Fruit fly (Drosophila melanogaster) whole organism, wandering third instar larva: ENCODE measurements around the gene CG5446.

ENCODE experiments used
- Abd-B ChIP-seq: fragments of >200 bp; optimal IDR thresholded peaks from 2 replicates; lab custom pipeline; 2017; ENCODE audit warnings: missing biosample characterization, missing genetic modification characterization
- CG32264 ChIP-seq: fragments of 200-800 bp; sonication (Bioruptor generic); optimal IDR thresholded peaks from 2 replicates; lab custom pipeline; 2016; ENCODE audit warnings: missing biosample characterization, missing genetic modification characterization
- CG9705 ChIP-seq: fragments of 200-800 bp; sonication (Bioruptor generic); optimal IDR thresholded peaks from 2 replicates; lab custom pipeline; 2018; ENCODE audit warnings: missing biosample characterization, mild to moderate bottlenecking, missing genetic modification characterization
- CrebA ChIP-seq: fragments of 200-800 bp; sonication (Bioruptor generic); optimal IDR thresholded peaks from 2 replicates; lab custom pipeline; 2016; ENCODE audit warnings: missing biosample characterization, mild to moderate bottlenecking, missing genetic modification characterization, borderline replicate concordance
- Dfd ChIP-seq: fragments of >200 bp; optimal IDR thresholded peaks from 2 replicates; lab custom pipeline; 2017; ENCODE audit warnings: missing biosample characterization, missing genetic modification characterization
- Dif ChIP-seq: fragments of 200-275, 200-300 bp; sonication (Bioruptor generic); optimal IDR thresholded peaks from 2 replicates; lab custom pipeline; 2018; ENCODE audit warnings: missing biosample characterization, missing genetic modification characterization; ENCODE audit not compliant: partially characterized antibody
- GATAd ChIP-seq: sonication (Bioruptor generic); optimal IDR thresholded peaks from 2 replicates; lab custom pipeline; 2016; ENCODE audit warnings: missing biosample characterization, missing genetic modification characterization
- HLH106 ChIP-seq: fragments of 200-800 bp; optimal IDR thresholded peaks from 3 replicates; lab custom pipeline; 2019; ENCODE audit warnings: missing biosample characterization, mild to moderate bottlenecking, missing genetic modification characterization, moderate library complexity
- Hnf4 ChIP-seq: fragments of 200-800 bp; sonication (Bioruptor generic); optimal IDR thresholded peaks from 2 replicates; lab custom pipeline; 2016; ENCODE audit warnings: missing biosample characterization, mild to moderate bottlenecking, missing genetic modification characterization
- Hr78 ChIP-seq: fragments of >200 bp; optimal IDR thresholded peaks from 2 replicates; lab custom pipeline; 2017; ENCODE audit warnings: missing biosample characterization, missing genetic modification characterization
- Hr83 ChIP-seq: fragments of 200-300 bp; sonication (Bioruptor generic); optimal IDR thresholded peaks from 2 replicates; lab custom pipeline; 2016; ENCODE audit warnings: missing biosample characterization, mild to moderate bottlenecking, missing genetic modification characterization, moderate library complexity; ENCODE audit not compliant: poor library complexity, severe bottlenecking
- Mio ChIP-seq: sonication (Bioruptor generic); optimal IDR thresholded peaks from 2 replicates; lab custom pipeline; 2016; ENCODE audit warnings: missing biosample characterization, missing genetic modification characterization
- Myc ChIP-seq: fragments of >200 bp; optimal IDR thresholded peaks from 2 replicates; lab custom pipeline; 2017
- N ChIP-seq: fragments of >200 bp; optimal IDR thresholded peaks from 2 replicates; lab custom pipeline; 2018; ENCODE audit warnings: missing biosample characterization, missing external identifiers, missing genetic modification characterization
- OdsH ChIP-seq: fragments of 200-800 bp; sonication (Bioruptor generic); optimal IDR thresholded peaks from 2 replicates; lab custom pipeline; 2016; ENCODE audit warnings: missing biosample characterization, mild to moderate bottlenecking, missing genetic modification characterization
- Rel ChIP-seq, 2 experiments: fragments of 200-800 bp; sonication (Bioruptor generic) in 1 of 2; optimal IDR thresholded peaks; 2 replicates in 1 of 2; 3 replicates in 1 of 2; lab custom pipeline; 2016 to 2019; ENCODE audit warnings: mild to moderate bottlenecking in 2 of 2, missing biosample characterization in 2 of 2, missing genetic modification characterization in 2 of 2, moderate library complexity in 1 of 2
- Sp1 ChIP-seq: fragments of 200-800 bp; sonication (Bioruptor generic); optimal IDR thresholded peaks from 3 replicates; lab custom pipeline; 2019; ENCODE audit warnings: missing biosample characterization, mild to moderate bottlenecking, missing genetic modification characterization, moderate library complexity
- Vsx2 ChIP-seq: fragments of 200-300, 225-300 bp; sonication (Bioruptor generic); optimal IDR thresholded peaks from 2 replicates; lab custom pipeline; 2018; ENCODE audit warnings: missing biosample characterization, missing genetic modification characterization; ENCODE audit not compliant: partially characterized antibody
- br ChIP-seq: fragments of 200-800 bp; sonication (Bioruptor generic); optimal IDR thresholded peaks from 2 replicates; lab custom pipeline; 2016; ENCODE audit warnings: missing biosample characterization, missing genetic modification characterization
- brk ChIP-seq: fragments of 200-800 bp; sonication (Bioruptor generic); optimal IDR thresholded peaks from 2 replicates; lab custom pipeline; 2016; ENCODE audit warnings: missing biosample characterization, mild to moderate bottlenecking, missing genetic modification characterization
- dl ChIP-seq, 2 experiments: fragments of 175-275, 200-275 bp in 1 of 2; fragments of 200-275 bp in 1 of 2; sonication (Bioruptor generic); optimal IDR thresholded peaks; lab custom pipeline; 2018; ENCODE audit warnings: mild to moderate bottlenecking in 2 of 2, missing biosample characterization in 2 of 2, missing genetic modification characterization in 2 of 2, moderate library complexity in 2 of 2; ENCODE audit not compliant: partially characterized antibody in 2 of 2, insufficient read depth in 1 of 2
- dmrt93B ChIP-seq: fragments of 200-800 bp; sonication (Bioruptor generic); optimal IDR thresholded peaks from 2 replicates; lab custom pipeline; 2018; ENCODE audit warnings: missing biosample characterization, mild to moderate bottlenecking, missing genetic modification characterization
- dsf ChIP-seq: sonication (Bioruptor generic); optimal IDR thresholded peaks from 2 replicates; lab custom pipeline; 2016; ENCODE audit warnings: missing biosample characterization, missing genetic modification characterization, borderline replicate concordance
- ey ChIP-seq: fragments of 200-800 bp; sonication (Bioruptor generic); optimal IDR thresholded peaks from 2 replicates; lab custom pipeline; 2016; ENCODE audit warnings: missing biosample characterization, missing genetic modification characterization
- foxo ChIP-seq, 2 experiments: fragments of 200-800 bp; sonication (Bioruptor generic); optimal IDR thresholded peaks; 2 replicates in 1 of 2; 3 replicates in 1 of 2; lab custom pipeline; 2016 to 2017; ENCODE audit warnings: missing biosample characterization in 2 of 2, missing genetic modification characterization in 2 of 2
- fru ChIP-seq: fragments of 200-800 bp; sonication (Bioruptor generic); optimal IDR thresholded peaks from 3 replicates; lab custom pipeline; 2016; ENCODE audit warnings: missing biosample characterization, mild to moderate bottlenecking, missing genetic modification characterization
- h ChIP-seq: fragments of 200-800 bp; sonication (Bioruptor generic); optimal IDR thresholded peaks from 3 replicates; lab custom pipeline; 2016; ENCODE audit warnings: missing biosample characterization, mild to moderate bottlenecking, missing genetic modification characterization
- jim ChIP-seq: fragments of 175-275, 200-325 bp; sonication (Bioruptor generic); optimal IDR thresholded peaks from 2 replicates; lab custom pipeline; 2016; ENCODE audit warnings: missing biosample characterization, mild to moderate bottlenecking, missing genetic modification characterization
- lola ChIP-seq: fragments of >200 bp; optimal IDR thresholded peaks from 2 replicates; lab custom pipeline; 2017; ENCODE audit warnings: missing biosample characterization, missing genetic modification characterization
- pan ChIP-seq: fragments of >200 bp; optimal IDR thresholded peaks from 2 replicates; lab custom pipeline; 2017
- psq ChIP-seq: fragments of 200-800 bp; sonication (Bioruptor generic); optimal IDR thresholded peaks from 3 replicates; lab custom pipeline; 2017; ENCODE audit warnings: missing biosample characterization, mild to moderate bottlenecking, missing genetic modification characterization, moderate library complexity
- rgr ChIP-seq: fragments of 200-800 bp; sonication (Bioruptor generic); optimal IDR thresholded peaks from 3 replicates; lab custom pipeline; 2016; ENCODE audit warnings: missing biosample characterization, mild to moderate bottlenecking, missing genetic modification characterization
- sage ChIP-seq: fragments of 200-800 bp; sonication (Bioruptor generic); optimal IDR thresholded peaks from 2 replicates; lab custom pipeline; 2016; ENCODE audit warnings: missing biosample characterization, mild to moderate bottlenecking, missing genetic modification characterization
- sv ChIP-seq: fragments of 200-800 bp; sonication (Bioruptor generic); optimal IDR thresholded peaks from 3 replicates; lab custom pipeline; 2016; ENCODE audit warnings: missing biosample characterization, missing genetic modification characterization
- tai ChIP-seq: sonication (Bioruptor generic); optimal IDR thresholded peaks from 2 replicates; lab custom pipeline; 2016; ENCODE audit warnings: missing biosample characterization, missing genetic modification characterization
- usp ChIP-seq: fragments of >200 bp; optimal IDR thresholded peaks from 2 replicates; lab custom pipeline; 2017; ENCODE audit warnings: missing biosample characterization, missing genetic modification characterization
- woc ChIP-seq: sonication (Bioruptor generic); optimal IDR thresholded peaks from 2 replicates; lab custom pipeline; 2016; ENCODE audit warnings: missing biosample characterization, mild to moderate bottlenecking, missing genetic modification characterization

CG5446 gene

DNA sequence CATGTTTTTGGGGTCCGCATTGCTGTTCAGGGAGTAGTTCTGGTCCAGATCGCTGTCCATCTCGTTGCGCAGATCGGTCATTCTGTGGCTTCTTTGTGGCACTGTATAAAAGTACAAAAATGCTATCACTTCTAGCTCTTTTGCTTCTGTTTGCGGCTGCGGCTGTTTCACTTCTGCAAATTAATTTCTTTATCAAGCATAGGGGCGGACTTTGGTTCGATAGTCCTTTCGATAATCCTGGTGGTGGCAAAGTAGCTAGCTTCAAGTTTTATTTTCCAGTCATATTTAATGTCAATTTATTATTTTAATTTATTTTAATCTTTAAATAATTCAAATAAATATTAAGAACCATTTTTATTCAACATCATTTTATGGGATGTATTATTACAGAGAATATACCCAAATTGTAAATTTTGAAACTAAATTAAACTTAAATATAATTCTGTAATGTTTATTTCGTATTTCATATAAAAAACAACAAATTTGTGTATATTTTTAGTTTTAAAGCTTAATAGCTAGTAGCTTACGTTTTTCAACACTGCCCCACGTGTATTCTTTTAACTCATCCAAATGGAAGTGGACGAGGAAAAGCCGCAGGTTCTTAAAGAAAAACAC lies at the start of gene CG5446, which contains the start of gene Trm1:
TSS of gene CG5446 (minus strand) at position 223 of the 615 bp plus-strand sequence.
TSS of gene Trm1 (plus strand) at position 542 of the 615 bp plus-strand sequence.
- TF ChIP-seq Sp1 (peak; percentile 82), Hr78 (GFP tag; lab: Kevin White, UChicago) (no peak), foxo (GFP tag; optimal IDR thresholded peaks at IDR 0.05; lab: Kevin White, UChicago) (peak in 1 of 2 experiments; percentile 81), woc (GFP tag; lab: Kevin White, UChicago) (peak; percentile 22), CrebA (GFP tag; lab: Kevin White, UChicago) (no peak), lola (GFP tag; lab: Kevin White, UChicago) (no peak), OdsH (GFP tag; lab: Kevin White, UChicago) (peak; percentile 53), HLH106 (tag; lab: Kevin White, UChicago) (peak; percentile 75), dmrt93B (peak; percentile 11), rgr (GFP tag; lab: Kevin White, UChicago) (peak; percentile 65), Hr83 (GFP tag; lab: Kevin White, UChicago) (peak; percentile 10), br (GFP tag; lab: Kevin White, UChicago) (peak; percentile 45), dsf (GFP tag; lab: Kevin White, UChicago) (peak; percentile 26), Rel (GFP tag; optimal IDR thresholded peaks at IDR 0.05; lab: Kevin White, UChicago) (no peak), Rel (tag; optimal IDR thresholded peaks at IDR 0.05; lab: Kevin White, UChicago) (peak; percentile 83), psq (peak; percentile 77), Myc (lab: Kevin White, UChicago) (peak; percentile 68), GATAd (GFP tag; lab: Kevin White, UChicago) (no peak), pan (lab: Kevin White, UChicago) (no peak), Hnf4 (peak; percentile 51), ey (GFP tag; lab: Kevin White, UChicago) (peak; percentile 11), Dfd (GFP tag; lab: Kevin White, UChicago) (no peak), h (peak; percentile 52), brk (GFP tag; lab: Kevin White, UChicago) (no peak), tai (GFP tag; lab: Kevin White, UChicago) (no peak), dl (GFP tag; optimal IDR thresholded peaks at IDR 0.05; lab: Kevin White, UChicago; ENCODE audit: insufficient read depth in 1 of 2, partially characterized antibody in 2 of 2) (no peak), fru (GFP tag; lab: Kevin White, UChicago) (peak; percentile 66), Dif (GFP tag; lab: Kevin White, UChicago) (peak; percentile 38), usp (GFP tag; lab: Kevin White, UChicago) (no peak), sv (GFP tag; lab: Kevin White, UChicago) (peak; percentile 24)

DNA sequence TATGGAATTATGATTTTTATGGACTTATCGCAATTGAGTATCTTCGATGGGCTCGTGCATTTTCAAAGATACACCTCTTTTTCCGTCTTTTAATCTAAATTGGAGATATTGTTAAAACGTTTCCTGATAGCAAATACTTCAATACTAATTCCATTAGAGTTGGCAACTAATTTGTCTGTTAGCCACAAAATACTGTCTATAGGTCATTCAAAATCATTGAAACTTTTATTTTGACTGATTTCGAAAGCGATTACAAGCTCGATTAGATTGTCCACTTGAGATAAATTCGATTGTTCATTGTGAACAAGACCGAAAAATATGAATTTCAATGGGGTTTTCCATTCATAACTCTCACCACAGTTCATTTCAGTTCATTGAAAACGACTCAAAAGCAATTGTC lies 48.6 kb upstream of the CG5446 start:
- TF ChIP-seq foxo (GFP tag; optimal IDR thresholded peaks at IDR 0.05; lab: Kevin White, UChicago) (no peak), CG9705 (GFP tag; lab: Kevin White, UChicago) (no peak), Dif (GFP tag; lab: Kevin White, UChicago) (no peak), usp (GFP tag; lab: Kevin White, UChicago) (no peak), pan (lab: Kevin White, UChicago) (no peak), tai (GFP tag; lab: Kevin White, UChicago) (peak; percentile 52), Rel (GFP tag; optimal IDR thresholded peaks at IDR 0.05; lab: Kevin White, UChicago) (no peak), Rel (tag; optimal IDR thresholded peaks at IDR 0.05; lab: Kevin White, UChicago) (peak; percentile 34), woc (GFP tag; lab: Kevin White, UChicago) (no peak)

DNA sequence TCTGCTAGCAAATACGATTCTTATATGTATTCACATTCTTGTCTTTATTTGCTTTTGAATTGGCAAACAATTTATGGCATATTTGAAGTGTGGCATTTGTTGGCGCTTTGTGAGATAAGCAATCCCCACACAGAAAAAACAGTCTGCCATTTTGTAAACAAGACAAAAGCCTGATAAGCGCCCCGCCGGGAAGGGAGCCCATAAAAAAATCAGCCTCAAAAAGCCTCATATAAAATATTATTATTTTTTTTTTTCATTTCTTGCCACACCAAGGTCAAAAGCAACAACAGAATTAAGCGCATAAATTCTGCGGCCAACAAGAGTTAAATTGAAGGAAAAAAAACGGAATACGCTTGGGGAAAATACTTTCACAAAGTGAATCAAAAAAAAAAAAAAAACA lies 47.8 kb upstream of the CG5446 start:
- TF ChIP-seq Myc (lab: Kevin White, UChicago) (no peak), Vsx2 (GFP tag; lab: Kevin White, UChicago) (no peak), h (peak; percentile 75), CG32264 (GFP tag; lab: Kevin White, UChicago) (no peak), Rel (GFP tag; optimal IDR thresholded peaks at IDR 0.05; lab: Kevin White, UChicago) (no peak), Rel (tag; optimal IDR thresholded peaks at IDR 0.05; lab: Kevin White, UChicago) (peak; percentile 79), brk (GFP tag; lab: Kevin White, UChicago) (peak; percentile 32), HLH106 (tag; lab: Kevin White, UChicago) (no peak), rgr (GFP tag; lab: Kevin White, UChicago) (peak; percentile 67), Sp1 (peak; percentile 71), Dif (GFP tag; lab: Kevin White, UChicago) (no peak), lola (GFP tag; lab: Kevin White, UChicago) (no peak), ey (GFP tag; lab: Kevin White, UChicago) (no peak), OdsH (GFP tag; lab: Kevin White, UChicago) (peak; percentile 65), tai (GFP tag; lab: Kevin White, UChicago) (peak; percentile 35), sv (GFP tag; lab: Kevin White, UChicago) (no peak), foxo (GFP tag; optimal IDR thresholded peaks at IDR 0.05; lab: Kevin White, UChicago) (peak; percentile 39 to 41), GATAd (GFP tag; lab: Kevin White, UChicago) (no peak), dl (GFP tag; optimal IDR thresholded peaks at IDR 0.05; lab: Kevin White, UChicago; ENCODE audit: insufficient read depth in 1 of 2, partially characterized antibody in 2 of 2) (no peak), sage (GFP tag; lab: Kevin White, UChicago) (peak; percentile 64), br (GFP tag; lab: Kevin White, UChicago) (peak; percentile 49), woc (GFP tag; lab: Kevin White, UChicago) (no peak), N (GFP tag; lab: Kevin White, UChicago) (no peak), CrebA (GFP tag; lab: Kevin White, UChicago) (peak; percentile 82), pan (lab: Kevin White, UChicago) (no peak), Mio (GFP tag; lab: Kevin White, UChicago) (no peak), Hnf4 (peak; percentile 69), Hr83 (GFP tag; lab: Kevin White, UChicago) (peak; percentile 59), dsf (GFP tag; lab: Kevin White, UChicago) (peak; percentile 2), fru (GFP tag; lab: Kevin White, UChicago) (peak; percentile 35), CG9705 (GFP tag; lab: Kevin White, UChicago) (peak; percentile 20), Dfd (GFP tag; lab: Kevin White, UChicago) (no peak), Abd-B (GFP tag; lab: Kevin White, UChicago) (no peak), jim (GFP tag; lab: Kevin White, UChicago) (no peak), dmrt93B (no peak)
